Worm (Caenorhabditis elegans): Measurements from ENCODE around the gene glr-2.

Gene glr-2

DNA sequence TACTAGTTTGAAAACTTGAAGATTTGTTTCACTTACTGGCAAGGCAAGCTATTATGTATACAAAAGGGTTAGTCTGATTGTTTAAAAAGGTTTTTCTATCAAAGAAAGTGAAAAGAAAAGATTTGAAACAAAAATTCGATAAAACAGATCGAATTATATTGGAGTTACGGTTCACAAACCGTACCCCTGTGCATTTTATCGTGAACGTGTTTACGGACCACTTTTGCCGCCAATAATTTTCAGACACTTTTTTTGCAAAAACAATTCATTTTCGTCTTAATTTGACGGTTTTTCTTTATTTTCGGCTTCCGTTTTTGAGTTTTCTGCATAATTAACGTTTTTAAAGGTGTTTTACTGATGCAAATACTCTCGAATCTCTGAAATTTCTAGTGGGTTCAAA, 20.5 kb upstream of the glr-2 start:
- TF ChIP-seq Y55F3AM.14 (GFP tag; optimal IDR thresholded peaks at IDR 0.05), result no peak

DNA sequence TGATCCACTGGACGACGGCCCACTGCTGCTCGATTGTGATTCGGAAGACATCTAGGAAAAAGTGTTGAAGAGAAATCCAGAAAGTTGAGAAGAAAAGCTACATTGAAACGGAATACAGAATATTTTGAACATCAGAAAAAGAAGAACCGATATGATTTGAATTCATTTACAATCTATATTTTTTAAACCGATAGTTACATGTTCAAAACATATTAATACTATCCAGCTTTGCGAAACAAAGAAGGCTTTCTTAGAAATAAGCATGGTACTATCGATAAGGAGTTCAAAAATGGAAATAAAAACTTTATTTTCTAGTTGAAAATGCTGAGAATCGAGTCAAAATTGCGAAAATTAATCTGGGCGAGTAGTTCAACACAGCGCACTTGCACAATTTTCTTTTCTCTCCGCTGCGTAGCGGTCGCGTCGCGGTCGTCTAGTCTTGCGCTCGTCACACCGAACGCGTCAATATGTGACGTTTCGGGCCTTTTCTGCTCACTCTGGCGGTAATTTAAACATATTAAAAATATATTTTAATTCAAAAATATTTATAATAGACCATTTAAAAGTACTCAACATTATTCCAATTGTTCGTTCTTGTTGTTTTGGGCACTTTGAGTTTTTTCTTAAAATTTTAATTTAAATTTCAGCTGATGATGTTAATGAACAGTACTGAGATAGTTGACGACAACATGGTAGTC, 17.5 kb upstream of the glr-2 start, which contains the start of the genes syf-2 and K04G7.1:
Gene syf-2, minus strand, starts transcription at position 51 of the 698 bp plus-strand sequence.
Gene K04G7.1, plus strand, starts transcription at position 648 of the 698 bp plus-strand sequence.
- no peak for TF ChIP-seq ama-1 (optimal IDR thresholded peaks at IDR 0.05)
- TF ChIP-seq nhr-77 (tag; optimal IDR thresholded peaks at IDR 0.05), result peak; percentile 32
- TF ChIP-seq snpc-4 (tag; optimal IDR thresholded peaks at IDR 0.05), result peak; percentile 82
- TF ChIP-seq egl-27 (tag; optimal IDR thresholded peaks at IDR 0.05), result peak; percentile 92
- no peak for TF ChIP-seq elt-3 (tag; optimal IDR thresholded peaks at IDR 0.05)
- TF ChIP-seq alr-1 (tag; optimal IDR thresholded peaks at IDR 0.05), result no peak
- peak; percentile 95 for TF ChIP-seq gmeb-1 (tag; optimal IDR thresholded peaks at IDR 0.05)
- peak; percentile 99 for TF ChIP-seq lin-13 (GFP tag; optimal IDR thresholded peaks at IDR 0.05)
- TF ChIP-seq unc-55 (GFP tag; optimal IDR thresholded peaks at IDR 0.05), result peak; percentile 98
- TF ChIP-seq F13H6.1 (tag; optimal IDR thresholded peaks at IDR 0.05), result peak; percentile 78
- TF ChIP-seq lsy-2 (tag; optimal IDR thresholded peaks at IDR 0.05), result peak; percentile 78 to 96
- peak in 1 of 2 experiments; percentile 67 for TF ChIP-seq mdl-1 (tag; optimal IDR thresholded peaks at IDR 0.05)
- peak; percentile 87 for TF ChIP-seq lin-11 (tag; optimal IDR thresholded peaks at IDR 0.05)
- peak; percentile 82 for TF ChIP-seq nhr-129 (tag; optimal IDR thresholded peaks at IDR 0.05)
- TF ChIP-seq sem-4 (tag; optimal IDR thresholded peaks at IDR 0.05), result peak; percentile 77
- TF ChIP-seq nhr-25 (tag; optimal IDR thresholded peaks at IDR 0.05), result peak; percentile 89
- TF ChIP-seq fos-1 (tag; optimal IDR thresholded peaks at IDR 0.05), result peak; percentile 82
- peak; percentile 3 for TF ChIP-seq lin-39 (tag; optimal IDR thresholded peaks at IDR 0.05)
- TF ChIP-seq unc-39 (tag; optimal IDR thresholded peaks at IDR 0.05), result no peak
- TF ChIP-seq nhr-21 (tag; optimal IDR thresholded peaks at IDR 0.05), result peak; percentile 86
- TF ChIP-seq crh-2 (tag; optimal IDR thresholded peaks at IDR 0.05), result peak; percentile 94
- peak; percentile 86 for TF ChIP-seq sma-3 (GFP tag; optimal IDR thresholded peaks at IDR 0.05)
- TF ChIP-seq blmp-1 (tag; optimal IDR thresholded peaks at IDR 0.05; ENCODE audit: insufficient read depth), result peak; percentile 63
- no peak for TF ChIP-seq aly-2 (tag; optimal IDR thresholded peaks at IDR 0.05)
- TF ChIP-seq ceh-82 (tag; optimal IDR thresholded peaks at IDR 0.05), result no peak
- peak; percentile 94 for TF ChIP-seq C34F6.9 (tag; optimal IDR thresholded peaks at IDR 0.05)
- TF ChIP-seq sma-9 (GFP tag; optimal IDR thresholded peaks at IDR 0.05), result peak; percentile 83
- TF ChIP-seq sma-9 (tag; optimal IDR thresholded peaks at IDR 0.05), result no peak
- TF ChIP-seq ceh-16 (tag; optimal IDR thresholded peaks at IDR 0.05), result peak; percentile 56
- no peak for TF ChIP-seq unc-62 (GFP tag; optimal IDR thresholded peaks at IDR 0.05)
- no peak for TF ChIP-seq nhr-237 (tag; optimal IDR thresholded peaks at IDR 0.05)
- TF ChIP-seq ZK546.5 (tag; optimal IDR thresholded peaks at IDR 0.05), result peak; percentile 12
- no peak for TF ChIP-seq peb-1 (tag; optimal IDR thresholded peaks at IDR 0.05)
- TF ChIP-seq ztf-11 (tag; optimal IDR thresholded peaks at IDR 0.05), result no peak
- peak; percentile 79 for TF ChIP-seq mab-5 (tag; optimal IDR thresholded peaks at IDR 0.05)
- peak; percentile 66 for TF ChIP-seq zag-1 (tag; optimal IDR thresholded peaks at IDR 0.05)
- peak; percentile 19 for TF ChIP-seq R02D3.7 (tag; optimal IDR thresholded peaks at IDR 0.05)
- TF ChIP-seq dmd-4 (tag; optimal IDR thresholded peaks at IDR 0.05), result no peak
- peak; percentile 58 for TF ChIP-seq ztf-4 (tag; optimal IDR thresholded peaks at IDR 0.05)
- TF ChIP-seq nhr-6 (tag; optimal IDR thresholded peaks at IDR 0.05), result peak; percentile 69
- TF ChIP-seq Y55F3AM.14 (GFP tag; optimal IDR thresholded peaks at IDR 0.05), result no peak
- peak; percentile 19 for TF ChIP-seq skn-1 (tag; optimal IDR thresholded peaks at IDR 0.05)

DNA sequence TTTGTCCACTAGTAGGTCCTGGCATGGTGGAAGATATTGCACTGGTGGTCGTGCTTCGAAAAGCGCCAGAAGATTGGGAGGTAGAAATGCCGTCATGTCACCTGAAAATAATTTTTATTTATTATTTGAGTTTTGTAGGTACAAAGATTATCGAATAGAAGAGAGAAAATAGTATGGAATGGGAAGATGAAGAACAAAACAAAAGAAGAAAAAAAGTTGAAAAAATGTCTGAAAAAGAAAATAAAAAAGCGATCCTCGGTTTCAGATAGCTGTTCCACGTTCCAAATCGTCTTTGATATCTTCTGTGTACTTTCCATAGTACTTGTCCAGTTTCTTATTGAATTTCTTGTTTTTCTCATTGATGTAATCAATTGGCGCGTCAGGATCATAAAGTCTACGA, 16.3 kb upstream of the glr-2 start, which contains the start of gene rnp-7:
Gene rnp-7, minus strand, starts transcription at position 101 of the 400 bp plus-strand sequence.
- TF ChIP-seq nhr-77 (tag; optimal IDR thresholded peaks at IDR 0.05) (no peak), ama-1 (optimal IDR thresholded peaks at IDR 0.05) (no peak)

Data from whole organism, L2 larva.